Fruit fly (Drosophila melanogaster) whole organism, embryonic: ENCODE data around the gene Uggt.
A peak's percentile ranks its signal among the peaks of the same experiment; 100 is the strongest.

Experiments used
- Abd-B ChIP-seq: fragments of 200-800 bp; sonication (Bioruptor generic); optimal IDR thresholded peaks from 2 replicates; lab custom pipeline; 2018; ENCODE audit warnings: missing biosample characterization, mild to moderate bottlenecking, missing genetic modification characterization, moderate library complexity
- Atf6 ChIP-seq: fragments of 200-800 bp; sonication (Bioruptor generic); IDR thresholded peaks from 2 replicates; pipeline ENCODE4 v1.3.6; 2022; ENCODE audit warnings: missing biosample characterization, missing genetic modification characterization
- Awh ChIP-seq: fragments of 200-800 bp; sonication (Bioruptor generic); IDR thresholded peaks from 2 replicates; pipeline ENCODE4, ENCODE4 v1.3.6; 2022; ENCODE audit warnings: missing biosample characterization, missing genetic modification characterization
- CG11398 ChIP-seq: fragments of 200-800 bp; sonication (Bioruptor generic); optimal IDR thresholded peaks from 2 replicates; lab custom pipeline; 2016; ENCODE audit warnings: missing biosample characterization, missing genetic modification characterization
- CG13287 ChIP-seq: fragments of 200-800 bp; sonication (Bioruptor generic); IDR thresholded peaks from 2 replicates; pipeline ENCODE4 v1.3.6; 2022; ENCODE audit warnings: missing biosample characterization, missing genetic modification characterization; ENCODE audit not compliant: partially characterized antibody
- CG13775 ChIP-seq: fragments of 200-800 bp; sonication (Bioruptor generic); optimal IDR thresholded peaks from 3 replicates; lab custom pipeline; 2017; ENCODE audit warnings: missing biosample characterization, mild to moderate bottlenecking, missing genetic modification characterization
- CG13894 ChIP-seq: fragments of 200-800 bp; sonication (Bioruptor generic); optimal IDR thresholded peaks from 3 replicates; lab custom pipeline; 2018; ENCODE audit warnings: missing biosample characterization, mild to moderate bottlenecking, missing genetic modification characterization, moderate library complexity
- CG15514 ChIP-seq: fragments of 200-800 bp; sonication (Bioruptor generic); optimal IDR thresholded peaks from 3 replicates; lab custom pipeline; 2017; ENCODE audit warnings: missing biosample characterization, missing genetic modification characterization, mild to moderate bottlenecking, moderate library complexity, missing genetic modification reagents
- CG16815 ChIP-seq: fragments of 200-800 bp; sonication (Bioruptor generic); optimal IDR thresholded peaks from 3 replicates; lab custom pipeline; 2017; ENCODE audit warnings: missing biosample characterization, mild to moderate bottlenecking, missing genetic modification characterization
- CG17359 ChIP-seq: fragments of 200-800 bp; sonication (Bioruptor generic); optimal IDR thresholded peaks from 3 replicates; lab custom pipeline; 2018; ENCODE audit warnings: missing biosample characterization, mild to moderate bottlenecking, missing genetic modification characterization, moderate library complexity
- CG17912 ChIP-seq: fragments of 200-800 bp; sonication (Bioruptor generic); optimal IDR thresholded peaks from 2 replicates; lab custom pipeline; 2018; ENCODE audit warnings: missing biosample characterization, mild to moderate bottlenecking, missing genetic modification characterization
- CG2712 ChIP-seq: fragments of 200-800 bp; optimal IDR thresholded peaks from 3 replicates; lab custom pipeline; 2019; ENCODE audit warnings: missing biosample characterization, mild to moderate bottlenecking, missing genetic modification characterization, moderate library complexity
- CG3065 ChIP-seq: fragments of 200-800 bp; sonication (Bioruptor generic); optimal IDR thresholded peaks from 2 replicates; lab custom pipeline; 2016; ENCODE audit warnings: missing biosample characterization, missing genetic modification characterization
- CG31224 ChIP-seq: fragments of 200-800 bp; sonication (Bioruptor generic); IDR thresholded peaks from 2 replicates; pipeline ENCODE4 v1.3.6; 2022; ENCODE audit warnings: missing biosample characterization, missing genetic modification characterization
- CG3726 ChIP-seq: fragments of 200-800 bp; sonication (Bioruptor generic); IDR thresholded peaks from 3 replicates; pipeline ENCODE4, ENCODE4 v1.3.6; 2022; ENCODE audit warnings: missing biosample characterization, missing genetic modification characterization
- CG6175 ChIP-seq: fragments of 200-800 bp; sonication (Bioruptor generic); IDR thresholded peaks from 3 replicates; pipeline ENCODE4 v1.3.6; 2022; ENCODE audit warnings: missing biosample characterization, missing genetic modification characterization
- CG7839 ChIP-seq: fragments of 200-800 bp; sonication (Bioruptor generic); optimal IDR thresholded peaks from 3 replicates; lab custom pipeline; 2018; ENCODE audit warnings: missing biosample characterization, mild to moderate bottlenecking, missing genetic modification characterization, moderate library complexity
- CHES-1-like ChIP-seq: fragments of 200-800 bp; sonication (Bioruptor generic); optimal IDR thresholded peaks from 2 replicates; lab custom pipeline; 2016; ENCODE audit warnings: missing biosample characterization, missing genetic modification characterization
- Chrac-16 ChIP-seq: fragments of 200-800 bp; sonication (Bioruptor generic); optimal IDR thresholded peaks from 3 replicates; lab custom pipeline; 2016; ENCODE audit warnings: missing biosample characterization, missing genetic modification characterization
- D19A ChIP-seq: fragments of 200-800 bp; optimal IDR thresholded peaks from 3 replicates; lab custom pipeline; 2019; ENCODE audit warnings: missing biosample characterization, mild to moderate bottlenecking, missing genetic modification characterization, moderate library complexity
- Dip2 ChIP-seq: fragments of 200-800 bp; sonication (Bioruptor generic); IDR thresholded peaks from 2 replicates; pipeline ENCODE4 v1.3.6; 2022; ENCODE audit warnings: missing biosample characterization, missing genetic modification characterization
- ERR ChIP-seq: fragments of 200-800 bp; sonication (Bioruptor generic); optimal IDR thresholded peaks from 2 replicates; lab custom pipeline; 2016; ENCODE audit warnings: missing biosample characterization, missing genetic modification characterization
- H15 ChIP-seq: fragments of 200-800 bp; sonication (Bioruptor generic); IDR thresholded peaks from 3 replicates; pipeline ENCODE4 v1.3.6; 2022; ENCODE audit warnings: missing biosample characterization, missing genetic modification characterization
- Lhr ChIP-seq: fragments of 200-800 bp; sonication (Bioruptor generic); optimal IDR thresholded peaks from 3 replicates; lab custom pipeline; 2017; ENCODE audit warnings: mild to moderate bottlenecking, missing biosample characterization, missing genetic modification reagents, missing genetic modification characterization
- NC2α ChIP-seq: fragments of 200-800 bp; sonication (Bioruptor generic); optimal IDR thresholded peaks from 2 replicates; lab custom pipeline; 2016; ENCODE audit warnings: missing biosample characterization, missing genetic modification characterization
- Ssrp ChIP-seq: fragments of 200-800 bp; sonication (Bioruptor generic); optimal IDR thresholded peaks from 2 replicates; lab custom pipeline; 2018; ENCODE audit warnings: missing biosample characterization, mild to moderate bottlenecking, missing genetic modification characterization, moderate library complexity
- Stat92E ChIP-seq, 3 experiments: fragments of >200 bp in 2 of 3; fragments of 200-800 bp in 1 of 3; sonication (Bioruptor generic) in 1 of 3; optimal IDR thresholded peaks; 2 replicates each; lab custom pipeline; 2017 to 2019; ENCODE audit warnings: missing biosample characterization in 3 of 3, missing genetic modification characterization in 3 of 3, mild to moderate bottlenecking in 1 of 3, moderate library complexity in 1 of 3
- Trl ChIP-seq, 3 experiments: fragments of >200 bp in 2 of 3; fragments of 200-800 bp in 1 of 3; sonication (Bioruptor generic) in 1 of 3; optimal IDR thresholded peaks; 2 replicates in 1 of 3; 3 replicates in 2 of 3; lab custom pipeline; 2016 to 2017; ENCODE audit warnings: missing biosample characterization in 1 of 3, missing genetic modification characterization in 1 of 3
- Xrp1 ChIP-seq: fragments of 200-800 bp; sonication (Bioruptor generic); IDR thresholded peaks from 2 replicates; pipeline ENCODE4 v1.3.6; 2022; ENCODE audit warnings: missing biosample characterization, missing genetic modification characterization
- ac ChIP-seq: fragments of 200-800 bp; sonication (Bioruptor generic); optimal IDR thresholded peaks from 3 replicates; lab custom pipeline; 2017; ENCODE audit warnings: missing biosample characterization, mild to moderate bottlenecking, missing genetic modification characterization
- ara ChIP-seq: fragments of 200-800 bp; sonication (Bioruptor generic); IDR thresholded peaks from 2 replicates; pipeline ENCODE4 v1.3.6; 2022; ENCODE audit warnings: missing biosample characterization, missing genetic modification characterization
- bab2 ChIP-seq: fragments of 200-800 bp; sonication (Bioruptor generic); optimal IDR thresholded peaks from 2 replicates; lab custom pipeline; 2016; ENCODE audit warnings: missing biosample characterization, missing genetic modification characterization
- corto ChIP-seq: fragments of 200-800 bp; sonication (Bioruptor generic); optimal IDR thresholded peaks from 2 replicates; lab custom pipeline; 2016; ENCODE audit warnings: missing biosample characterization, mild to moderate bottlenecking, missing genetic modification characterization, moderate library complexity
- crp ChIP-seq, 2 experiments: fragments of 200-800 bp; sonication (Bioruptor generic); optimal IDR thresholded peaks; 2 replicates in 1 of 2; 3 replicates in 1 of 2; lab custom pipeline; 2017; ENCODE audit warnings: missing biosample characterization in 2 of 2, missing genetic modification characterization in 2 of 2, mild to moderate bottlenecking in 1 of 2, moderate library complexity in 1 of 2
- dan ChIP-seq: fragments of 200-800 bp; sonication (Bioruptor generic); IDR thresholded peaks from 2 replicates; pipeline ENCODE4 v1.3.6; 2022; ENCODE audit warnings: missing biosample characterization, missing genetic modification characterization
- exex ChIP-seq: fragments of 200-800 bp; sonication (Bioruptor generic); optimal IDR thresholded peaks from 4 replicates; lab custom pipeline; 2018; ENCODE audit warnings: missing biosample characterization, mild to moderate bottlenecking, missing genetic modification characterization, moderate library complexity
- fd3F ChIP-seq: fragments of 200-800 bp; sonication (Bioruptor generic); optimal IDR thresholded peaks from 2 replicates; lab custom pipeline; 2018; ENCODE audit warnings: missing biosample characterization, mild to moderate bottlenecking, missing genetic modification characterization, moderate library complexity
- ind ChIP-seq: fragments of 200-800 bp; sonication (Bioruptor generic); optimal IDR thresholded peaks from 3 replicates; lab custom pipeline; 2016; ENCODE audit warnings: missing biosample characterization, missing genetic modification characterization
- jumu ChIP-seq: fragments of 200-800 bp; sonication (Bioruptor generic); optimal IDR thresholded peaks from 3 replicates; lab custom pipeline; 2016; ENCODE audit warnings: missing biosample characterization, missing genetic modification characterization
- maf-S ChIP-seq: fragments of 200-800 bp; sonication (Bioruptor generic); optimal IDR thresholded peaks from 2 replicates; lab custom pipeline; 2016; ENCODE audit warnings: missing biosample characterization, missing genetic modification characterization
- mirr ChIP-seq: fragments of 200-800 bp; sonication (Bioruptor generic); optimal IDR thresholded peaks from 3 replicates; lab custom pipeline; 2018; ENCODE audit warnings: missing biosample characterization, mild to moderate bottlenecking, missing genetic modification characterization
- pan ChIP-seq, 4 experiments: fragments of >200 bp in 3 of 4; fragments of 200-800 bp in 1 of 4; sonication (Bioruptor generic) in 1 of 4; optimal IDR thresholded peaks in 3 of 4; IDR thresholded peaks in 1 of 4; 2 replicates each; pipeline versions ENCODE4 v1.3.6 to Lab custom; 2017 to 2022; ENCODE audit warnings: missing biosample characterization in 2 of 4, missing genetic modification characterization in 2 of 4, mixed read lengths in 1 of 4
- pros ChIP-seq: fragments of 200-800 bp; sonication (Bioruptor generic); optimal IDR thresholded peaks from 3 replicates; lab custom pipeline; 2019; ENCODE audit warnings: missing biosample characterization, mild to moderate bottlenecking, missing genetic modification characterization, moderate library complexity
- repo ChIP-seq: fragments of 200-800 bp; sonication (Bioruptor generic); optimal IDR thresholded peaks from 2 replicates; lab custom pipeline; 2016; ENCODE audit warnings: missing biosample characterization, missing genetic modification characterization
- slp2 ChIP-seq: fragments of 200-800 bp; sonication (Bioruptor generic); optimal IDR thresholded peaks from 2 replicates; lab custom pipeline; 2016; ENCODE audit warnings: missing biosample characterization, missing genetic modification characterization
- stwl ChIP-seq: fragments of 200-800 bp; sonication (Bioruptor generic); optimal IDR thresholded peaks from 3 replicates; lab custom pipeline; 2018; ENCODE audit warnings: missing biosample characterization, mild to moderate bottlenecking, missing genetic modification characterization, moderate library complexity
- trh ChIP-seq: fragments of 200-800 bp; sonication (Bioruptor generic); optimal IDR thresholded peaks from 2 replicates; lab custom pipeline; 2016; ENCODE audit warnings: missing biosample characterization, missing genetic modification characterization
- zfh1 ChIP-seq: fragments of 200-800 bp; sonication (Bioruptor generic); IDR thresholded peaks from 3 replicates; pipeline ENCODE4 v1.3.6; 2022; ENCODE audit warnings: missing biosample characterization, missing genetic modification characterization
- zfh2 ChIP-seq: fragments of 200-800 bp; sonication (Bioruptor generic); optimal IDR thresholded peaks from 2 replicates; lab custom pipeline; 2016; ENCODE audit warnings: missing biosample characterization, missing genetic modification characterization

Gene Uggt

DNA sequence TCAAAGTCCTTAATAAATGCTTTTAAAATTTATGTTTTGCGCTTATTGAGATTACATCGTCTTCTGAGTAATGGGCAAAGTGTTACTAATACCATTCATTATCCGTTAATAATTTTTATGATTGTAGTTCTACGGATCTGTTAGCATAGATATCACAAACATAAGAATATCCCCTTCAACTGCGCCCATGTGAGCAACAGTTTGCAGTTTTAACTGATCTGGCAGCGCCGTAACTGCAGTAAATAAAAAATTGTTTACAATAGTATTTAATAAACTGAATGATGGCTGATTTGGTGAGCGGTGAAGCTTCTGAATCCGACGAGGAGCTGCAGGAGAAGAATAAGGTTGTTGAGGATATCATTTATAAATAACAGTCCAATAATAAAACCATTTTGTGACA lies 2.5 kb upstream of the Uggt start, which contains the start of gene Blos3 (continued):
- TF ChIP-seq Atf6 (GFP tag; lab: Robert Waterston, UW): peak; percentile 41
- no peak for TF ChIP-seq dan (GFP tag; lab: Robert Waterston, UW)
- no peak for TF ChIP-seq trh
- no peak for TF ChIP-seq ara
- TF ChIP-seq bab2 (GFP tag; lab: Kevin White, UChicago): peak; percentile 29
- TF ChIP-seq slp2 (GFP tag; lab: Kevin White, UChicago): peak; percentile 2
- peak; percentile 53 for TF ChIP-seq jumu
- TF ChIP-seq D19A (tag; lab: Kevin White, UChicago): no peak
- no peak for TF ChIP-seq ac (GFP tag; lab: Kevin White, UChicago)
- TF ChIP-seq H15 (GFP tag; lab: Robert Waterston, UW): 0 out of 3 replicates have a peak, but pooled peaks have one; percentile 33
- TF ChIP-seq Trl (optimal IDR thresholded peaks at IDR 0.05; lab: Kevin White, UChicago): no peak
- peak; percentile 66 for TF ChIP-seq Trl (GFP tag; optimal IDR thresholded peaks at IDR 0.05; lab: Kevin White, UChicago)
- peak; percentile 7 for TF ChIP-seq CHES-1-like
- no peak for TF ChIP-seq Dip2 (GFP tag; lab: Robert Waterston, UW)
- TF ChIP-seq Abd-B (GFP tag; lab: Kevin White, UChicago): peak; percentile 25
- TF ChIP-seq CG7839: no peak
- TF ChIP-seq CG11398 (GFP tag; lab: Kevin White, UChicago): no peak
- TF ChIP-seq pan (optimal IDR thresholded peaks at IDR 0.05; lab: Kevin White, UChicago): no peak
- TF ChIP-seq pan (GFP tag; optimal IDR thresholded peaks at IDR 0.05 in 1 of 2, IDR thresholded peaks at IDR 0.05 in 1 of 2): no peak
- no peak for TF ChIP-seq Stat92E (GFP tag; optimal IDR thresholded peaks at IDR 0.05; lab: Kevin White, UChicago)
- TF ChIP-seq Lhr (GFP tag; lab: Kevin White, UChicago): no peak
- peak; percentile 2 for TF ChIP-seq CG3065
- no peak for TF ChIP-seq exex
- no peak for TF ChIP-seq CG31224 (GFP tag; lab: Robert Waterston, UW)
- TF ChIP-seq CG3726 (GFP tag; lab: Robert Waterston, UW): no peak
- peak; percentile 52 for TF ChIP-seq ind (GFP tag; lab: Kevin White, UChicago)
- peak; percentile 51 for TF ChIP-seq CG17912 (GFP tag; lab: Kevin White, UChicago)
- TF ChIP-seq Xrp1: peak; percentile 40; the same call in 1 of the 2 replicates
- TF ChIP-seq zfh2 (GFP tag; lab: Kevin White, UChicago): peak; percentile 65
- no peak for TF ChIP-seq ERR
- peak; percentile 39 for TF ChIP-seq Ssrp (tag; lab: Kevin White, UChicago)
- TF ChIP-seq CG6175 (GFP tag; lab: Robert Waterston, UW): no peak
- TF ChIP-seq maf-S (GFP tag; lab: Kevin White, UChicago): peak; percentile 62
- TF ChIP-seq CG13894 (tag; lab: Kevin White, UChicago): no peak
- peak; percentile 32 for TF ChIP-seq repo (GFP tag; lab: Kevin White, UChicago)
- peak in 1 of 2 experiments; percentile 35 for TF ChIP-seq crp (GFP tag; optimal IDR thresholded peaks at IDR 0.05; lab: Kevin White, UChicago)
- TF ChIP-seq CG17359 (tag; lab: Kevin White, UChicago): peak; percentile 58
- TF ChIP-seq stwl: peak; percentile 72
- peak; percentile 6 for TF ChIP-seq NC2α (GFP tag; lab: Kevin White, UChicago)
- no peak for TF ChIP-seq corto
- TF ChIP-seq Chrac-16: peak; percentile 49
- peak; percentile 38; the same call in 1 of the 2 replicates for TF ChIP-seq Awh
- TF ChIP-seq CG13287 (GFP tag; lab: Robert Waterston, UW): peak; percentile 33; the same call in 1 of the 2 replicates
- peak; percentile 37 for TF ChIP-seq CG15514 (GFP tag; lab: Kevin White, UChicago)
- TF ChIP-seq zfh1 (GFP tag; lab: Robert Waterston, UW): 0 out of 3 replicates have a peak, but pooled peaks have one; percentile 34
- TF ChIP-seq CG16815 (GFP tag; lab: Kevin White, UChicago): no peak
- TF ChIP-seq fd3F (GFP tag; lab: Kevin White, UChicago): no peak
- TF ChIP-seq CG2712 (tag; lab: Kevin White, UChicago): peak; percentile 54
- no peak for TF ChIP-seq pros (GFP tag; lab: Kevin White, UChicago)
- peak; percentile 15 for TF ChIP-seq CG13775 (GFP tag; lab: Kevin White, UChicago)
- TF ChIP-seq mirr (GFP tag; lab: Kevin White, UChicago): no peak
